Fruit fly (Drosophila melanogaster) whole organism, embryonic: ENCODE measurements around the gene CG7006.
A peak's percentile ranks its signal among the peaks of the same experiment; 100 is the strongest.

Experiments used
- B-H1 ChIP-seq: fragments of 200-800 bp; sonication (Bioruptor generic); IDR thresholded peaks from 3 replicates; pipeline ENCODE4 v1.3.6; 2022; ENCODE audit warnings: missing biosample characterization, missing genetic modification characterization
- Bgb ChIP-seq: fragments of 200-800 bp; sonication (Bioruptor generic); IDR thresholded peaks from 2 replicates; pipeline ENCODE4 v1.3.6; 2022; ENCODE audit warnings: missing biosample characterization, missing genetic modification characterization; ENCODE audit not compliant: partially characterized antibody
- CG10959 ChIP-seq: fragments of 200-800 bp; sonication (Bioruptor generic); IDR thresholded peaks from 2 replicates; pipeline ENCODE4 v1.3.6; 2022; ENCODE audit warnings: missing biosample characterization, missing genetic modification characterization
- CG11560 ChIP-seq: fragments of 200-800 bp; sonication (Bioruptor generic); IDR thresholded peaks from 3 replicates; pipeline ENCODE4 v1.3.6; 2022; ENCODE audit warnings: missing biosample characterization, missing genetic modification characterization
- CG11695 ChIP-seq: fragments of 200-800 bp; sonication (Bioruptor generic); IDR thresholded peaks from 3 replicates; pipeline ENCODE4 v1.3.6; 2022; ENCODE audit warnings: missing biosample characterization, missing genetic modification characterization
- CG12659 ChIP-seq: fragments of 200-800 bp; sonication (Bioruptor generic); optimal IDR thresholded peaks from 3 replicates; lab custom pipeline; 2017; ENCODE audit warnings: mild to moderate bottlenecking, missing biosample characterization, missing genetic modification reagents, missing genetic modification characterization
- CG14050 ChIP-seq: fragments of 200-800 bp; sonication (Bioruptor generic); IDR thresholded peaks from 3 replicates; pipeline ENCODE4 v1.3.6; 2022; ENCODE audit warnings: missing biosample characterization, missing genetic modification characterization
- CG14965 ChIP-seq: fragments of 200-800 bp; sonication (Bioruptor generic); optimal IDR thresholded peaks from 2 replicates; lab custom pipeline; 2016; ENCODE audit warnings: missing biosample characterization, missing genetic modification characterization, borderline replicate concordance
- CG15479 ChIP-seq: fragments of 200-800 bp; sonication (Bioruptor generic); optimal IDR thresholded peaks from 3 replicates; lab custom pipeline; 2019; ENCODE audit warnings: missing biosample characterization, mild to moderate bottlenecking, missing genetic modification characterization, moderate library complexity
- CG16815 ChIP-seq: fragments of 200-800 bp; sonication (Bioruptor generic); optimal IDR thresholded peaks from 3 replicates; lab custom pipeline; 2017; ENCODE audit warnings: missing biosample characterization, mild to moderate bottlenecking, missing genetic modification characterization
- CG18764 ChIP-seq: fragments of 200-800 bp; sonication (Bioruptor generic); optimal IDR thresholded peaks from 3 replicates; lab custom pipeline; 2016; ENCODE audit warnings: missing biosample characterization, missing genetic modification characterization
- CG2678 ChIP-seq: fragments of 200-800 bp; sonication (Bioruptor generic); optimal IDR thresholded peaks from 3 replicates; lab custom pipeline; 2019; ENCODE audit warnings: missing biosample characterization, mild to moderate bottlenecking, missing genetic modification characterization, moderate library complexity
- CG32767 ChIP-seq: fragments of 200-800 bp; sonication (Bioruptor generic); IDR thresholded peaks from 2 replicates; pipeline ENCODE4 v1.3.6; 2022; ENCODE audit warnings: missing biosample characterization, missing genetic modification characterization
- CG34422 ChIP-seq: fragments of 200-800 bp; sonication (Bioruptor generic); IDR thresholded peaks from 3 replicates; pipeline ENCODE4 v1.3.6; 2022; ENCODE audit warnings: missing biosample characterization, missing genetic modification characterization
- CG43689 ChIP-seq: fragments of 200-800 bp; sonication (Bioruptor generic); IDR thresholded peaks from 2 replicates; pipeline ENCODE4 v1.3.6; 2022; ENCODE audit warnings: missing biosample characterization, missing genetic modification characterization
- CG7786 ChIP-seq: fragments of 200-800 bp; sonication (Bioruptor generic); optimal IDR thresholded peaks from 2 replicates; lab custom pipeline; 2016; ENCODE audit warnings: missing biosample characterization, missing genetic modification characterization
- CG8290 ChIP-seq, 3 experiments: fragments of 200-800 bp; sonication (Bioruptor generic); optimal IDR thresholded peaks; 2 replicates each; lab custom pipeline; 2016 to 2019; ENCODE audit warnings: missing biosample characterization in 3 of 3, missing genetic modification characterization in 3 of 3, mild to moderate bottlenecking in 2 of 3, moderate library complexity in 1 of 3
- CG8924 ChIP-seq: fragments of 200-800 bp; optimal IDR thresholded peaks from 3 replicates; lab custom pipeline; 2019; ENCODE audit warnings: missing biosample characterization, mild to moderate bottlenecking, missing genetic modification characterization, moderate library complexity
- CG9876 ChIP-seq: fragments of 200-800 bp; sonication (Bioruptor generic); optimal IDR thresholded peaks from 2 replicates; lab custom pipeline; 2016; ENCODE audit warnings: missing biosample characterization, missing genetic modification characterization
- D19A ChIP-seq: fragments of 200-800 bp; optimal IDR thresholded peaks from 3 replicates; lab custom pipeline; 2019; ENCODE audit warnings: missing biosample characterization, mild to moderate bottlenecking, missing genetic modification characterization, moderate library complexity
- Dp ChIP-seq: fragments of 200-800 bp; sonication (Bioruptor generic); optimal IDR thresholded peaks from 2 replicates; lab custom pipeline; 2018; ENCODE audit warnings: missing biosample characterization, mild to moderate bottlenecking, missing genetic modification characterization, moderate library complexity
- Dref ChIP-seq: fragments of 200-800 bp; sonication (Bioruptor generic); IDR thresholded peaks from 2 replicates; pipeline ENCODE4 v1.3.6; 2022; ENCODE audit warnings: missing biosample characterization, missing genetic modification characterization
- Drgx ChIP-seq: fragments of 200-800 bp; sonication (Bioruptor generic); IDR thresholded peaks from 2 replicates; pipeline ENCODE4 v1.3.6; 2022; ENCODE audit warnings: missing biosample characterization, missing genetic modification characterization
- Fer2 ChIP-seq: fragments of 200-800 bp; sonication (Bioruptor generic); optimal IDR thresholded peaks from 2 replicates; lab custom pipeline; 2018; ENCODE audit warnings: missing biosample characterization, mild to moderate bottlenecking, missing genetic modification characterization, moderate library complexity
- GATAe ChIP-seq: fragments of 200-800 bp; sonication (Bioruptor generic); conservative IDR thresholded peaks from 2 replicates; pipeline ENCODE4 v1.3.6; 2022; ENCODE audit warnings: missing biosample characterization, missing genetic modification characterization
- Mad ChIP-seq: fragments of 200-800 bp; sonication (Bioruptor generic); optimal IDR thresholded peaks from 2 replicates; lab custom pipeline; 2016; ENCODE audit warnings: missing biosample characterization, missing genetic modification characterization
- Nf-YB ChIP-seq: fragments of 200-800 bp; sonication (Bioruptor generic); optimal IDR thresholded peaks from 3 replicates; lab custom pipeline; 2019; ENCODE audit warnings: missing biosample characterization, mild to moderate bottlenecking, missing genetic modification characterization, moderate library complexity
- Six4 ChIP-seq: fragments of 200-800 bp; sonication (Bioruptor generic); optimal IDR thresholded peaks from 2 replicates; lab custom pipeline; 2016; ENCODE audit warnings: missing biosample characterization, missing genetic modification characterization
- Ssrp ChIP-seq: fragments of 200-800 bp; sonication (Bioruptor generic); optimal IDR thresholded peaks from 2 replicates; lab custom pipeline; 2018; ENCODE audit warnings: missing biosample characterization, mild to moderate bottlenecking, missing genetic modification characterization, moderate library complexity
- az2 ChIP-seq: fragments of 200-800 bp; sonication (Bioruptor generic); optimal IDR thresholded peaks from 3 replicates; lab custom pipeline; 2016; ENCODE audit warnings: missing biosample characterization, missing genetic modification characterization
- bab2 ChIP-seq: fragments of 200-800 bp; sonication (Bioruptor generic); optimal IDR thresholded peaks from 2 replicates; lab custom pipeline; 2016; ENCODE audit warnings: missing biosample characterization, missing genetic modification characterization
- br ChIP-seq: fragments of >200 bp; optimal IDR thresholded peaks from 2 replicates; lab custom pipeline; 2017
- crp ChIP-seq, 2 experiments: fragments of 200-800 bp; sonication (Bioruptor generic); optimal IDR thresholded peaks; 2 replicates in 1 of 2; 3 replicates in 1 of 2; lab custom pipeline; 2017; ENCODE audit warnings: missing biosample characterization in 2 of 2, missing genetic modification characterization in 2 of 2, mild to moderate bottlenecking in 1 of 2, moderate library complexity in 1 of 2
- danr ChIP-seq: fragments of 200-800 bp; sonication (Bioruptor generic); IDR thresholded peaks from 2 replicates; pipeline ENCODE4 v1.3.6; 2022; ENCODE audit warnings: missing biosample characterization, missing genetic modification characterization
- gce ChIP-seq: fragments of 200-800 bp; sonication (Bioruptor generic); IDR thresholded peaks from 3 replicates; pipeline ENCODE4 v1.3.6; 2022; ENCODE audit warnings: missing biosample characterization, missing genetic modification characterization
- gt ChIP-seq: fragments of 200-800 bp; sonication (Bioruptor generic); IDR thresholded peaks from 2 replicates; pipeline ENCODE4 v1.3.6; 2022; ENCODE audit warnings: missing biosample characterization, missing genetic modification characterization
- h ChIP-seq: fragments of >200 bp; optimal IDR thresholded peaks from 2 replicates; lab custom pipeline; 2017
- kah ChIP-seq: fragments of 200-800 bp; sonication (Bioruptor generic); optimal IDR thresholded peaks from 2 replicates; lab custom pipeline; 2018; ENCODE audit warnings: missing biosample characterization, mild to moderate bottlenecking, missing genetic modification characterization
- nau ChIP-seq: fragments of 200-800 bp; sonication (Bioruptor generic); optimal IDR thresholded peaks from 3 replicates; lab custom pipeline; 2017; ENCODE audit warnings: missing biosample characterization, mild to moderate bottlenecking, missing genetic modification characterization, missing genetic modification reagents
- nmo ChIP-seq: fragments of 200-800 bp; sonication (Bioruptor generic); optimal IDR thresholded peaks from 2 replicates; lab custom pipeline; 2018; ENCODE audit warnings: missing biosample characterization, mild to moderate bottlenecking, missing genetic modification characterization, moderate library complexity
- prd ChIP-seq, 3 experiments: fragments of >200 bp in 2 of 3; fragments of 200-800 bp in 1 of 3; sonication (Bioruptor generic) in 1 of 3; optimal IDR thresholded peaks in 2 of 3; IDR thresholded peaks in 1 of 3; 2 replicates in 2 of 3; 3 replicates in 1 of 3; pipeline versions ENCODE4 v1.3.6 to Lab custom; 2017 to 2022; ENCODE audit warnings: missing biosample characterization in 1 of 3, missing genetic modification characterization in 1 of 3
- psq ChIP-seq: fragments of 200-800 bp; sonication (Bioruptor generic); optimal IDR thresholded peaks from 2 replicates; lab custom pipeline; 2017; ENCODE audit warnings: missing biosample characterization, missing genetic modification characterization
- sd ChIP-seq: fragments of 200-800 bp; sonication (Bioruptor generic); optimal IDR thresholded peaks from 3 replicates; lab custom pipeline; 2018; ENCODE audit warnings: missing biosample characterization, mild to moderate bottlenecking, missing genetic modification characterization, moderate library complexity
- slbo ChIP-seq: fragments of 200-800 bp; sonication (Bioruptor generic); IDR thresholded peaks from 2 replicates; pipeline ENCODE4 v1.3.6; 2022; ENCODE audit warnings: missing biosample characterization, missing genetic modification characterization
- sr ChIP-seq: fragments of 200-800 bp; sonication (Bioruptor generic); IDR thresholded peaks from 3 replicates; pipeline ENCODE4 v1.3.6; 2022; ENCODE audit warnings: missing biosample characterization, missing genetic modification characterization
- ssp ChIP-seq: fragments of 200-800 bp; sonication (Bioruptor generic); IDR thresholded peaks from 2 replicates; pipeline ENCODE4 v1.3.6; 2022; ENCODE audit warnings: missing biosample characterization, missing genetic modification characterization
- trh ChIP-seq: fragments of 200-800 bp; sonication (Bioruptor generic); optimal IDR thresholded peaks from 2 replicates; lab custom pipeline; 2016; ENCODE audit warnings: missing biosample characterization, missing genetic modification characterization
- twi ChIP-seq: fragments of 200-800 bp; optimal IDR thresholded peaks from 2 replicates; lab custom pipeline; 2019; ENCODE audit warnings: missing biosample characterization, mild to moderate bottlenecking, missing genetic modification characterization, moderate library complexity
- tx ChIP-seq: fragments of 200-800 bp; sonication (Bioruptor generic); optimal IDR thresholded peaks from 2 replicates; lab custom pipeline; 2016; ENCODE audit warnings: missing biosample characterization, missing genetic modification characterization
- usp ChIP-seq: fragments of >200 bp; optimal IDR thresholded peaks from 2 replicates; lab custom pipeline; 2017; ENCODE audit warnings: missing biosample characterization, missing genetic modification characterization
- zen ChIP-seq: fragments of 200-800 bp; sonication (Bioruptor generic); optimal IDR thresholded peaks from 3 replicates; lab custom pipeline; 2018; ENCODE audit warnings: missing biosample characterization, mild to moderate bottlenecking, missing genetic modification characterization, moderate library complexity

Gene CG7006

dm6 chr3R:24829887-24830351, 20.5 kb upstream of the CG7006 start, which contains the start of the genes Kaz and CG43273 (continued):
- peak; percentile 36 for TF ChIP-seq Mad (GFP tag; lab: Kevin White, UChicago)
- TF ChIP-seq tx (GFP tag; lab: Kevin White, UChicago) = no peak
- no peak for TF ChIP-seq Drgx (GFP tag; lab: Robert Waterston, UW)
- TF ChIP-seq trh (GFP tag; lab: Kevin White, UChicago) = no peak
- no peak for TF ChIP-seq D19A (tag; lab: Kevin White, UChicago)
- no peak for TF ChIP-seq CG9876 (GFP tag; lab: Kevin White, UChicago)
- TF ChIP-seq Six4 (GFP tag; lab: Kevin White, UChicago) = peak; percentile 40
- 0 out of 2 replicates have a peak, but pooled peaks have one; percentile 27 for TF ChIP-seq ssp (GFP tag; lab: Robert Waterston, UW)
- peak; percentile 83 for TF ChIP-seq nmo
- TF ChIP-seq gt (GFP tag; lab: Robert Waterston, UW) = no peak
- TF ChIP-seq crp (GFP tag; optimal IDR thresholded peaks at IDR 0.05; lab: Kevin White, UChicago) = peak; percentile 34 to 89
- no peak for TF ChIP-seq CG16815 (GFP tag; lab: Kevin White, UChicago)
- TF ChIP-seq CG2678 (tag; lab: Kevin White, UChicago) = no peak
- peak; percentile 43 for TF ChIP-seq psq (GFP tag; lab: Kevin White, UChicago)
- TF ChIP-seq h (lab: Kevin White, UChicago) = no peak
- no peak for TF ChIP-seq CG15479 (GFP tag; lab: Kevin White, UChicago)
- peak; percentile 39 for TF ChIP-seq Fer2 (tag; lab: Kevin White, UChicago)
- peak; percentile 68 for TF ChIP-seq CG12659 (GFP tag; lab: Kevin White, UChicago)
- TF ChIP-seq gce = no peak
- no peak for TF ChIP-seq CG10959 (GFP tag; lab: Robert Waterston, UW)
- peak; percentile 71 for TF ChIP-seq slbo (GFP tag; lab: Robert Waterston, UW)
- no peak for TF ChIP-seq sd (tag; lab: Kevin White, UChicago)
- TF ChIP-seq danr = no peak
- TF ChIP-seq CG8290 (GFP tag; optimal IDR thresholded peaks at IDR 0.05; lab: Kevin White, UChicago) = peak; percentile 12
- TF ChIP-seq CG8290 (tag; optimal IDR thresholded peaks at IDR 0.05; lab: Kevin White, UChicago) = no peak
- TF ChIP-seq Bgb = no peak
- peak; percentile 93 for TF ChIP-seq zen (tag; lab: Kevin White, UChicago)
- no peak for TF ChIP-seq bab2 (GFP tag; lab: Kevin White, UChicago)
- TF ChIP-seq prd (optimal IDR thresholded peaks at IDR 0.05; lab: Kevin White, UChicago) = no peak
- TF ChIP-seq prd (GFP tag; IDR thresholded peaks at IDR 0.05; lab: Robert Waterston, UW) = peak; percentile 64; the same call in 2 of the 3 replicates
- TF ChIP-seq CG8924 (tag; lab: Kevin White, UChicago) = peak; percentile 74
- TF ChIP-seq CG11560 (tag; lab: Robert Waterston, UW) = no peak
- TF ChIP-seq CG18764 (GFP tag; lab: Kevin White, UChicago) = no peak
- no peak for TF ChIP-seq Nf-YB (GFP tag; lab: Kevin White, UChicago)
- no peak for TF ChIP-seq sr (GFP tag; lab: Robert Waterston, UW)
- peak; percentile 1 for TF ChIP-seq Dp (GFP tag; lab: Kevin White, UChicago)
- TF ChIP-seq br = no peak
- no peak for TF ChIP-seq CG11695
- no peak for TF ChIP-seq kah (GFP tag; lab: Kevin White, UChicago)
- TF ChIP-seq CG14965 (GFP tag; lab: Kevin White, UChicago) = no peak
- TF ChIP-seq CG34422 (GFP tag; lab: Robert Waterston, UW) = 0 out of 3 replicates have a peak, but pooled peaks have one; percentile 52
- no peak for TF ChIP-seq CG43689 (GFP tag; lab: Robert Waterston, UW)
- TF ChIP-seq GATAe (GFP tag; lab: Robert Waterston, UW) = no peak
- TF ChIP-seq twi (tag; lab: Kevin White, UChicago) = no peak
- TF ChIP-seq CG7786 (GFP tag; lab: Kevin White, UChicago) = no peak
- no peak for TF ChIP-seq nau (GFP tag; lab: Kevin White, UChicago)
- no peak for TF ChIP-seq Dref (GFP tag; lab: Robert Waterston, UW)
- TF ChIP-seq B-H1 (GFP tag; lab: Robert Waterston, UW) = no peak
- TF ChIP-seq usp (GFP tag; lab: Kevin White, UChicago) = no peak
- no peak for TF ChIP-seq CG14050 (GFP tag; lab: Robert Waterston, UW)
- TF ChIP-seq CG32767 = no peak; the same call in 1 of the 2 replicates
- TF ChIP-seq az2 = peak; percentile 55
- TF ChIP-seq Ssrp = peak; percentile 66
